Worm (Caenorhabditis elegans): ENCODE data around the gene xbp-1.

- no peak for TF ChIP-seq nhr-237 (tag; optimal IDR thresholded peaks at IDR 0.05)
- TF ChIP-seq F44E2.7 (GFP tag; IDR thresholded peaks at IDR 0.05) = no peak
- TF ChIP-seq skn-1 (tag; optimal IDR thresholded peaks at IDR 0.05) = no peak
Observed at ce11 chrIII:4230092-4230491, 36.5 kb downstream of the xbp-1 start.
